Fruit fly (Drosophila melanogaster): ENCODE measurements around the gene CG16824.

CG16824 gene

dm6 chr2L:13291066-13291434 is 1.8 kb upstream of the CG16824 start:
- no peak for TF ChIP-seq noc (tag; optimal IDR thresholded peaks at IDR 0.05)

DNA sequence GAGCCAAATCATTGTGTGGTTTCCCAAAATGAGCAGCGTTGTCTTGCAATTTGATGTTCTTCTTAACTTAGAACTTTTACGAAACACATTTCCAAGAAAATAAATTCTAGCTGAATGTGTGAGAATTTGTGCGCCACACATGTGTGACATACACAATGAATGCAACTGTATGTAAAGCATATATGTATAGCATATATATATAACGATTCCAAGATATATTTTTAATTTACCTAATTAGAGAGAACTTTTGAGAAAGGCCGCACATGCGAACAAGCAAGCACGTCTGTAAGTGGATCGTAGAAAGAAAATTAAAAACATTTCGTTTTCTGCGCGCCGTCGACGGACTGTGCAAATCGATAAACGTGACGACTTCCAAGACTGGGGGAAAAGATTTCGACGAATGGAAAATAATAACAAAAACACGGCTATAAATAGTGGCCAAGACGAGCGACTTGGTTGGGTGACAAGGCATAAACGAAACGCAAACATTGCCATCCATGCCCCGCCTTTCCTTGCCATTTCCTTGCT is 785 bp upstream of the CG16824 start:
- no peak for TF ChIP-seq noc (tag; optimal IDR thresholded peaks at IDR 0.05)

DNA sequence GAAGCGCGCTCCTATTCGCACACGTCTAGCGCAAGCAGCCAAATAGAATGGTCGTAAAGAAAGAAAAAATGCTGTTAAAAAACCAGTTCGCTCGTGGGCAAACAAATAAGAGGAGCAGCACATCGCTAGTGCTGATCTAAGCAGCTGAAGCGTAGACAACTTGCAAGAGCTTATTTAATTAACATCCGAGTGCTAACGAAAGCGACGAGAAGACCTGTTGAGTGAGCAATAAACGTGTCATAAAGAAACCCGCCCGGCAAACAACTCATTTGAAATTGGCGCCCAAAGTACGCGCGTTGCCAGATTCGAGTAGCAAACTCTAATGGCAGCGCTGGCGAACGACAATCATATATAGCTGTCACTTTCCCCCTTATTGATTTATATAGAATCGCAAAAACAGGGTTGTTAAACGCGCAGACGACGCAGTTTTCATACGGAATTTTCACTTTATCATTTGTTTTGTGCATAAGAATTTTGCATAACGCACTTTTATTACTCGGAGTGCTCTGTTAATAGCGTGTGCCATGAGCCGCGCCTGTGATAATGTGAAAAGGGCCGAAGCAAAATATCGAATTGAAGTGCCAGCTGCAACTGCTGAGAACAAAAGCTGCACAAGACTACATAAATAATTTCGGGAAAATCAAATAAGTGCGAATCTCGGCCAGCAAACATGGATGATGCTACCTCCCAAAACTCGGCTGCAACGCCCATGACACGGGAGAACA is 3.3 kb downstream of the CG16824 start:
- TF ChIP-seq noc (tag; optimal IDR thresholded peaks at IDR 0.05): no peak

DNA sequence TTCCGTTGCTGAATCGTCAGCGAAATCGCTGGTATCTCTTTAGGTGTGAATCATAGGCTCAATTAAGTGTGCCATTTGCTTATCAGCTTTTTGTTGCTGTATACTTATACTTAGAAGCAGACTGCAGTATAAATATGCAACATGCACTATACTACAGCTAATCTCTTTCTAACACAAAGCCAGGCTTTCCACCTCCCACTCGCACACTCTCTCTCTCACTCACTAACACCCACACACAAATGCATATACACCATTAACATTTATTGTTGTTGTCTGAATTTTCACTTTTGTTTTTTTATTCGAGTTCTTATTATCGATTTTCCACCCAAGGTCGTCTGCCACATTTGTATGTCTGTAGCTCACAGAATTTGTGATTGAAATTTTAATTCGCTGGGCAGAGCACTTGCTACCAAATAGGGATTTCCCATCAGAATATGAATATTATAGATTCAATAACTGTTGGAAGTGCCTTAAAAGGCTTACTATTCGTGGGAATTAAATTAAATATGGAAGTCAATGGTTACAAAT is 4.0 kb downstream of the CG16824 start:
- no peak for TF ChIP-seq noc (tag; optimal IDR thresholded peaks at IDR 0.05)

dm6 chr2L:13304488-13304887 is 11.7 kb downstream of the CG16824 start, which contains the start of gene CG16825:
CG16825 (plus strand) TSS chr2L:13304788.
- no peak for TF ChIP-seq noc (tag; optimal IDR thresholded peaks at IDR 0.05)

DNA sequence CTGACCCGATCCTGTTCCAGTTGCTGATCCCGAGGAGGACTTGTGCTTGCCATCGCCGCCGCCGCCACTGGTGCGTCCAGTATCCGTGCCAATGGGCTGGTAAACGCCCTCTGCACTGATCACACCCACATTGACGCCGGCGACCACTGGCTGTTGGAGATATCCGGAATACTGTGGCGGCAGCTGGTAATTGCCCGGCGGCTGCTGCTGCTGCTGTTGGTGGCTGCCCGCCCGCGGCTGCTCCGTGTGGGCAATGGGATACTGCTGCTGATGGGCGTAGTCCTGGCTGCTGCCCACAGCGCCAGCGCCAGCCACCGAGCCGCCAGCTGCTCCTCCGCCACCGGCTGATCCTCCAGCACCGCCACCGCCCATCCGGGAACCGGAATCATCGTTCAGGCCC is 12.2 kb downstream of the CG16824 start:
- TF ChIP-seq noc (tag; optimal IDR thresholded peaks at IDR 0.05): no peak

- TF ChIP-seq noc (tag; optimal IDR thresholded peaks at IDR 0.05): no peak
Observed at dm6 chr2L:13306655-13307054, 13.8 kb downstream of the CG16824 start, which contains the start of gene CG43779. CG43779 (minus strand) TSS chr2L:13306755.

DNA sequence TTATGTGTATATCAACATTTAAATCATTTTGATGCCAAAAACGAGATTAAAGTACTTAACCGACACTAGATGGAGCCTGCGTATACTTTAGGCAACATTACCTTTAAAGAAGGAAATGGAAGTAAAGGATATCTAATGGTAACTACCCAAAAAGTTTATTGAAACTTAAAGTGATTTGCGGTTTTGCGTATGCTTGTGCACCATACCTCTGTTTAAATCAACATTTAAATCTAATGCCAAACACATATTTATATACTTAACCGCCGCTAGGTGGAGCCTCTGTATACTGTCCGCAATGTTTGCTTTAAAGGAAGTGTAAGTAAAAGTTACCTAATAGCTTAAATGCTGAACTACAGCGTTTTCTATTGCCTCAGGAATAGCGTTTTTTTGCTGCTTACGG is 33.0 kb downstream of the CG16824 start:
- no peak for TF ChIP-seq noc (tag; optimal IDR thresholded peaks at IDR 0.05)

- TF ChIP-seq noc (tag; optimal IDR thresholded peaks at IDR 0.05): no peak
Observed at dm6 chr2L:13331021-13331420, 38.2 kb downstream of the CG16824 start, which contains the start of gene hbt. hbt (minus strand) TSS chr2L:13331121.

DNA sequence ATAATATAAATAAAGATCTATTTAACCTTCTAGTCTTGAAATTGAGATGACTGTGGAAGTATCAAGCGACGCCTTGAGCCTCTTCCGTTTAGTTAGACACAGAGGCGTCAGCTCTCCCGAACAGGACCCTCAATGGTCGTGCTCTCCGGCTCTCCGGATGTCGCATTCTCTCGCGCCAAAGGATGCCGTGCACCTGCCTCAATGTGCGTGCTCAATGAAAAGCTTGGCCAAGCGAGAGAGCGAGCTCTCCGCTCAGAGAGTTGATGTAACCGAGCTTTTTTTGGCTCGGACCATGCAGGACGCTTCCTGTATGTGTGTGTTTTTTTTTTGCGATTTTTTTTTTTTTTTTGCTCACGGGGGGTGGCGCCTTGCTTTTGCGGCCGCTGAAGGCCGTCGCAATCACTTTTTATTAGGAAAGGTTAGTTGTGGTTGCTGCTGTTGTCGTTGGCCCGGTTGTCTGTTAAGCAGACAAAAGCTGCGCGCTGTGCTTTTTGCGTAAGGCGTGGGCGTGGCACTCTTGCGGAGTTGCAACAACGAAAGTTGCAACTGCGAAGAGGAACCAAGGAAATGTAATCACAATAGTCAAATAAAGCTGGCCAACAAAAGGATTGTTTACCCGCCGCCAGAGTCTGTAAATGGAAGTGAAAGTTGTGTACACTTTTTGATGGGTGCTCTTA is 39.2 kb downstream of the CG16824 start:
- TF ChIP-seq noc (tag; optimal IDR thresholded peaks at IDR 0.05): no peak

dm6 chr2L:13332736-13333135 is 39.9 kb downstream of the CG16824 start:
- no peak for TF ChIP-seq noc (tag; optimal IDR thresholded peaks at IDR 0.05)

Measured in whole organism, larva.